Fruit fly (Drosophila melanogaster) whole organism, embryonic: Measurements from ENCODE around the gene CG31103.

Source experiments
- Antp ChIP-seq: fragments of 200-800 bp; sonication (Bioruptor generic); optimal IDR thresholded peaks from 3 replicates; lab custom pipeline; 2016; ENCODE audit warnings: missing biosample characterization, missing genetic modification characterization
- CG12071 ChIP-seq: fragments of 200-800 bp; sonication (Bioruptor generic); optimal IDR thresholded peaks from 3 replicates; lab custom pipeline; 2018; ENCODE audit warnings: missing biosample characterization, mild to moderate bottlenecking, missing genetic modification characterization
- CG12942 ChIP-seq: fragments of 200-800 bp; sonication (Bioruptor generic); optimal IDR thresholded peaks from 3 replicates; lab custom pipeline; 2016; ENCODE audit warnings: missing biosample characterization, missing genetic modification characterization
- CG14441 ChIP-seq: fragments of 200-800 bp; sonication (Bioruptor generic); IDR thresholded peaks from 2 replicates; pipeline ENCODE4 v1.3.6; 2022; ENCODE audit warnings: missing biosample characterization, missing genetic modification characterization
- CG14965 ChIP-seq: fragments of 200-800 bp; sonication (Bioruptor generic); optimal IDR thresholded peaks from 2 replicates; lab custom pipeline; 2016; ENCODE audit warnings: missing biosample characterization, missing genetic modification characterization, borderline replicate concordance
- CG15696 ChIP-seq: fragments of 200-800 bp; sonication (Bioruptor generic); optimal IDR thresholded peaks from 2 replicates; lab custom pipeline; 2019; ENCODE audit warnings: missing biosample characterization, mild to moderate bottlenecking, missing genetic modification characterization, moderate library complexity
- CG1832 ChIP-seq: fragments of 200-800 bp; sonication (Bioruptor generic); optimal IDR thresholded peaks from 2 replicates; lab custom pipeline; 2017; ENCODE audit warnings: missing biosample characterization, mild to moderate bottlenecking, missing genetic modification characterization, inconsistent platforms
- CG2129 ChIP-seq: fragments of 200-800 bp; sonication (Bioruptor generic); IDR thresholded peaks from 2 replicates; pipeline ENCODE4 v1.3.6; 2022; ENCODE audit warnings: missing biosample characterization, missing genetic modification characterization; ENCODE audit not compliant: partially characterized antibody
- CG2199 ChIP-seq: fragments of 200-800 bp; sonication (Bioruptor generic); IDR thresholded peaks from 3 replicates; pipeline ENCODE4 v1.3.6; 2022; ENCODE audit warnings: missing biosample characterization, missing genetic modification characterization
- CG31388 ChIP-seq: fragments of 200-800 bp; sonication (Bioruptor generic); optimal IDR thresholded peaks from 2 replicates; lab custom pipeline; 2016; ENCODE audit warnings: missing biosample characterization, missing genetic modification characterization
- CG31441 ChIP-seq: fragments of 200-800 bp; sonication (Bioruptor generic); IDR thresholded peaks from 2 replicates; pipeline ENCODE4 v1.3.6; 2022; ENCODE audit warnings: missing biosample characterization, missing genetic modification characterization
- CG4730 ChIP-seq: fragments of 200-800 bp; sonication (Bioruptor generic); IDR thresholded peaks from 2 replicates; pipeline ENCODE4 v1.3.6; 2022; ENCODE audit warnings: missing biosample characterization, missing genetic modification characterization
- CG5180 ChIP-seq: fragments of 200-800 bp; sonication (Bioruptor generic); optimal IDR thresholded peaks from 3 replicates; lab custom pipeline; 2017; ENCODE audit warnings: missing biosample characterization, missing genetic modification characterization, mild to moderate bottlenecking, moderate library complexity, missing genetic modification reagents
- CG6175 ChIP-seq: fragments of 200-800 bp; sonication (Bioruptor generic); IDR thresholded peaks from 3 replicates; pipeline ENCODE4 v1.3.6; 2022; ENCODE audit warnings: missing biosample characterization, missing genetic modification characterization
- CG6683 ChIP-seq: fragments of 200-800 bp; sonication (Bioruptor generic); optimal IDR thresholded peaks from 2 replicates; lab custom pipeline; 2017; ENCODE audit warnings: missing biosample characterization, mild to moderate bottlenecking, missing genetic modification characterization, missing genetic modification reagents
- CG7786 ChIP-seq: fragments of 200-800 bp; sonication (Bioruptor generic); optimal IDR thresholded peaks from 2 replicates; lab custom pipeline; 2016; ENCODE audit warnings: missing biosample characterization, missing genetic modification characterization
- CG8765 ChIP-seq: fragments of 200-800 bp; sonication (Bioruptor generic); IDR thresholded peaks from 2 replicates; pipeline ENCODE4 v1.3.6; 2022; ENCODE audit warnings: missing biosample characterization, missing genetic modification characterization
- D19B ChIP-seq: fragments of 200-800 bp; sonication (Bioruptor generic); optimal IDR thresholded peaks from 2 replicates; lab custom pipeline; 2017; ENCODE audit warnings: missing biosample characterization, mild to moderate bottlenecking, missing genetic modification characterization
- Dad ChIP-seq: fragments of 200-800 bp; sonication (Bioruptor generic); optimal IDR thresholded peaks from 3 replicates; lab custom pipeline; 2016; ENCODE audit warnings: missing biosample characterization, missing genetic modification characterization
- Deaf1 ChIP-seq: fragments of 200-800 bp; optimal IDR thresholded peaks from 3 replicates; lab custom pipeline; 2019; ENCODE audit warnings: missing biosample characterization, mild to moderate bottlenecking, missing genetic modification characterization, moderate library complexity
- E2f2 ChIP-seq: fragments of 200-800 bp; sonication (Bioruptor generic); IDR thresholded peaks from 2 replicates; pipeline ENCODE4 v1.3.6; 2022; ENCODE audit warnings: missing biosample characterization, missing genetic modification characterization
- Ets65A ChIP-seq: fragments of 200-800 bp; sonication (Bioruptor generic); peaks from one replicate; lab custom pipeline; 2016; ENCODE audit warnings: missing biosample characterization, missing genetic modification characterization
- Hsf ChIP-seq: fragments of 200-800 bp; sonication (Bioruptor generic); optimal IDR thresholded peaks from 3 replicates; lab custom pipeline; 2016; ENCODE audit warnings: missing biosample characterization, missing genetic modification characterization
- MTF-1 ChIP-seq: fragments of 200-800 bp; sonication (Bioruptor generic); optimal IDR thresholded peaks from 2 replicates; lab custom pipeline; 2018; ENCODE audit warnings: missing biosample characterization, mild to moderate bottlenecking, missing genetic modification characterization, borderline replicate concordance
- Nf-YB ChIP-seq: fragments of 200-800 bp; sonication (Bioruptor generic); optimal IDR thresholded peaks from 3 replicates; lab custom pipeline; 2019; ENCODE audit warnings: missing biosample characterization, mild to moderate bottlenecking, missing genetic modification characterization, moderate library complexity
- Rx ChIP-seq: fragments of 200-800 bp; sonication (Bioruptor generic); IDR thresholded peaks from 2 replicates; pipeline ENCODE4 v1.3.6; 2022; ENCODE audit warnings: missing biosample characterization, missing genetic modification characterization
- Sox102F ChIP-seq: fragments of 200-800 bp; sonication (Bioruptor generic); optimal IDR thresholded peaks from 2 replicates; lab custom pipeline; 2018; ENCODE audit warnings: missing biosample characterization, mild to moderate bottlenecking, missing genetic modification characterization, moderate library complexity
- Sry-δ ChIP-seq: fragments of 200-800 bp; sonication (Bioruptor generic); optimal IDR thresholded peaks from 2 replicates; lab custom pipeline; 2016; ENCODE audit warnings: missing biosample characterization, missing genetic modification characterization
- Stat92E ChIP-seq, 3 experiments: fragments of >200 bp in 2 of 3; fragments of 200-800 bp in 1 of 3; sonication (Bioruptor generic) in 1 of 3; optimal IDR thresholded peaks; 2 replicates each; lab custom pipeline; 2017 to 2019; ENCODE audit warnings: missing biosample characterization in 3 of 3, missing genetic modification characterization in 3 of 3, mild to moderate bottlenecking in 1 of 3, moderate library complexity in 1 of 3
- Taf1 ChIP-seq: fragments of 200-800 bp; sonication (Bioruptor generic); IDR thresholded peaks from 2 replicates; pipeline ENCODE4 v1.3.6; 2022; ENCODE audit warnings: missing biosample characterization, missing genetic modification characterization
- ase ChIP-seq: fragments of 200-800 bp; sonication (Bioruptor generic); IDR thresholded peaks from 3 replicates; pipeline ENCODE4 v1.3.6; 2022; ENCODE audit warnings: missing biosample characterization, missing genetic modification characterization
- cwo ChIP-seq: fragments of 200-800 bp; sonication (Bioruptor generic); optimal IDR thresholded peaks from 3 replicates; lab custom pipeline; 2017; ENCODE audit warnings: missing biosample characterization, missing genetic modification characterization, mild to moderate bottlenecking, moderate library complexity, missing genetic modification reagents
- dysf ChIP-seq: fragments of 200-800 bp; sonication (Bioruptor generic); IDR thresholded peaks from 3 replicates; pipeline ENCODE4 v1.3.6; 2022; ENCODE audit warnings: missing biosample characterization, missing genetic modification characterization
- ftz-f1 ChIP-seq: fragments of 200-800 bp; sonication (Bioruptor generic); optimal IDR thresholded peaks from 2 replicates; lab custom pipeline; 2016; ENCODE audit warnings: missing biosample characterization, missing genetic modification characterization
- hb ChIP-seq: fragments of 200-800 bp; sonication (Bioruptor generic); IDR thresholded peaks from 3 replicates; pipeline ENCODE4 v1.3.6; 2022; ENCODE audit warnings: missing biosample characterization, missing genetic modification characterization; ENCODE audit not compliant: partially characterized antibody
- kah ChIP-seq: fragments of 200-800 bp; sonication (Bioruptor generic); optimal IDR thresholded peaks from 2 replicates; lab custom pipeline; 2018; ENCODE audit warnings: missing biosample characterization, mild to moderate bottlenecking, missing genetic modification characterization
- nerfin-2 ChIP-seq: fragments of 200-800 bp; sonication (Bioruptor generic); IDR thresholded peaks from 2 replicates; pipeline ENCODE4 v1.3.6; 2022; ENCODE audit warnings: missing biosample characterization, missing genetic modification characterization; ENCODE audit not compliant: partially characterized antibody
- nmo ChIP-seq: fragments of 200-800 bp; sonication (Bioruptor generic); optimal IDR thresholded peaks from 2 replicates; lab custom pipeline; 2018; ENCODE audit warnings: missing biosample characterization, mild to moderate bottlenecking, missing genetic modification characterization, moderate library complexity
- pb ChIP-seq: fragments of 200-800 bp; sonication (Bioruptor generic); optimal IDR thresholded peaks from 3 replicates; lab custom pipeline; 2016; ENCODE audit warnings: missing biosample characterization, missing genetic modification characterization
- pros ChIP-seq: fragments of 200-800 bp; sonication (Bioruptor generic); optimal IDR thresholded peaks from 3 replicates; lab custom pipeline; 2019; ENCODE audit warnings: missing biosample characterization, mild to moderate bottlenecking, missing genetic modification characterization, moderate library complexity
- rib ChIP-seq: fragments of 200-800 bp; sonication (Bioruptor generic); IDR thresholded peaks from 2 replicates; pipeline ENCODE4 v1.3.6; 2022; ENCODE audit warnings: missing biosample characterization, missing genetic modification characterization
- run ChIP-seq: fragments of 200-800 bp; sonication (Bioruptor generic); optimal IDR thresholded peaks from 3 replicates; lab custom pipeline; 2018; ENCODE audit warnings: missing biosample characterization, mild to moderate bottlenecking, missing genetic modification characterization
- seq ChIP-seq: fragments of 200-800 bp; sonication (Bioruptor generic); IDR thresholded peaks from 2 replicates; pipeline ENCODE4 v1.3.6; 2022; ENCODE audit warnings: missing biosample characterization, missing genetic modification characterization
- shn ChIP-seq: fragments of 200-800 bp; sonication (Bioruptor generic); optimal IDR thresholded peaks from 3 replicates; lab custom pipeline; 2016; ENCODE audit warnings: missing biosample characterization, missing genetic modification characterization
- sna ChIP-seq: fragments of 200-800 bp; sonication (Bioruptor generic); IDR thresholded peaks from 2 replicates; pipeline ENCODE4 v1.3.6; 2022; ENCODE audit warnings: missing biosample characterization, missing genetic modification characterization; ENCODE audit not compliant: partially characterized antibody
- twi ChIP-seq: fragments of 200-800 bp; optimal IDR thresholded peaks from 2 replicates; lab custom pipeline; 2019; ENCODE audit warnings: missing biosample characterization, mild to moderate bottlenecking, missing genetic modification characterization, moderate library complexity
- unc-4 ChIP-seq: fragments of 200-800 bp; sonication (Bioruptor generic); IDR thresholded peaks from 2 replicates; pipeline ENCODE4 v1.3.6; 2022; ENCODE audit warnings: missing biosample characterization, missing genetic modification characterization; ENCODE audit not compliant: partially characterized antibody
- usp ChIP-seq: fragments of >200 bp; optimal IDR thresholded peaks from 2 replicates; lab custom pipeline; 2017; ENCODE audit warnings: missing biosample characterization, missing genetic modification characterization
- zf30C ChIP-seq: fragments of 200-800 bp; sonication (Bioruptor generic); optimal IDR thresholded peaks from 3 replicates; lab custom pipeline; 2018; ENCODE audit warnings: missing biosample characterization, mild to moderate bottlenecking, missing genetic modification characterization

CG31103 gene

dm6 chr3R:25207405-25208003, 11.6 kb upstream of the CG31103 start (continued):
- no peak for TF ChIP-seq unc-4 (GFP tag; lab: Robert Waterston, UW)
- peak; percentile 84 for TF ChIP-seq dysf
- no peak for TF ChIP-seq Sry-δ (GFP tag; lab: Kevin White, UChicago)
- peak; percentile 17; the same call in 1 of the 2 replicates for TF ChIP-seq E2f2
- TF ChIP-seq zf30C (GFP tag; lab: Kevin White, UChicago), result no peak
- peak; percentile 64; the same call in 1 of the 2 replicates for TF ChIP-seq Rx (GFP tag; lab: Robert Waterston, UW)
- TF ChIP-seq ase (GFP tag; lab: Robert Waterston, UW), result peak; percentile 61
- TF ChIP-seq CG12071 (GFP tag; lab: Kevin White, UChicago), result peak; percentile 64
- peak; percentile 63 for TF ChIP-seq Nf-YB (GFP tag; lab: Kevin White, UChicago)
- peak; percentile 83 for TF ChIP-seq Sox102F (GFP tag; lab: Kevin White, UChicago)
- peak; percentile 83 for TF ChIP-seq nmo
- 0 out of 2 replicates have a peak, but pooled peaks have one; percentile 16 for TF ChIP-seq Taf1 (GFP tag; lab: Robert Waterston, UW)
- no peak for TF ChIP-seq CG8765 (GFP tag; lab: Robert Waterston, UW)
- TF ChIP-seq Hsf (GFP tag; lab: Kevin White, UChicago), result peak; percentile 53
- TF ChIP-seq seq (GFP tag; lab: Robert Waterston, UW), result peak; percentile 73
- TF ChIP-seq nerfin-2, result no peak
- peak; percentile 42 for TF ChIP-seq kah
- peak; percentile 32; the same call in 1 of the 2 replicates for TF ChIP-seq CG4730 (GFP tag; lab: Robert Waterston, UW)
- peak; percentile 64 for TF ChIP-seq CG15696 (tag; lab: Kevin White, UChicago)
- TF ChIP-seq CG2129 (GFP tag; lab: Robert Waterston, UW), result no peak
- no peak for TF ChIP-seq Stat92E (GFP tag; optimal IDR thresholded peaks at IDR 0.05; lab: Kevin White, UChicago)
- TF ChIP-seq Dad (GFP tag; lab: Kevin White, UChicago), result no peak
- TF ChIP-seq MTF-1 (GFP tag; lab: Kevin White, UChicago), result peak; percentile 50
- peak; percentile 9 for TF ChIP-seq D19B (GFP tag; lab: Kevin White, UChicago)
- peak; percentile 35 for TF ChIP-seq twi (tag; lab: Kevin White, UChicago)
- no peak for TF ChIP-seq CG6175 (GFP tag; lab: Robert Waterston, UW)
- peak; percentile 63 for TF ChIP-seq CG5180 (GFP tag; lab: Kevin White, UChicago)
- no peak for TF ChIP-seq CG31388 (GFP tag; lab: Kevin White, UChicago)
- peak; percentile 65 for TF ChIP-seq cwo
- peak; percentile 53 for TF ChIP-seq CG12942 (GFP tag; lab: Kevin White, UChicago)
- peak; percentile 74; the same call in 1 of the 3 replicates for TF ChIP-seq CG2199 (GFP tag; lab: Robert Waterston, UW)
- peak; percentile 21 for TF ChIP-seq CG6683 (GFP tag; lab: Kevin White, UChicago)
- TF ChIP-seq Deaf1, result peak; percentile 49
- TF ChIP-seq sna (GFP tag; lab: Robert Waterston, UW), result no peak
- TF ChIP-seq ftz-f1 (GFP tag; lab: Kevin White, UChicago), result no peak
- peak; percentile 31 for TF ChIP-seq pros (GFP tag; lab: Kevin White, UChicago)
- TF ChIP-seq CG1832 (GFP tag; lab: Kevin White, UChicago), result no peak
- no peak for TF ChIP-seq CG14965
- peak; percentile 68 for TF ChIP-seq CG14441 (GFP tag; lab: Robert Waterston, UW)
- TF ChIP-seq CG31441 (GFP tag; lab: Robert Waterston, UW), result peak; percentile 86
- peak; percentile 73 for TF ChIP-seq run (tag; lab: Kevin White, UChicago)
- no peak for TF ChIP-seq hb (GFP tag; lab: Robert Waterston, UW)
- peak; percentile 93 for TF ChIP-seq Ets65A
- peak; percentile 41 for TF ChIP-seq CG7786 (GFP tag; lab: Kevin White, UChicago)
- TF ChIP-seq shn (GFP tag; lab: Kevin White, UChicago), result no peak
- TF ChIP-seq usp (GFP tag; lab: Kevin White, UChicago), result no peak
- peak; percentile 23 for TF ChIP-seq Antp
- TF ChIP-seq rib, result no peak
- no peak for TF ChIP-seq pb
